Fruit fly (Drosophila melanogaster) whole organism, pupa: Measurements from ENCODE around the gene Osi9.

Experiments
- CG10348 ChIP-seq: fragments of 200-800 bp; sonication (Bioruptor generic); IDR thresholded peaks from 2 replicates; pipeline ENCODE4 v1.3.6; 2022; ENCODE audit warnings: missing biosample characterization, missing genetic modification characterization
- CG12605 ChIP-seq: fragments of 200-800 bp; sonication (Bioruptor generic); IDR thresholded peaks from 2 replicates; pipeline ENCODE4 v1.3.6; 2022; ENCODE audit warnings: missing biosample characterization, missing genetic modification characterization
- CG13204 ChIP-seq: fragments of 200-800 bp; sonication (Bioruptor generic); optimal IDR thresholded peaks from 2 replicates; lab custom pipeline; 2018; ENCODE audit warnings: missing biosample characterization, mild to moderate bottlenecking, missing genetic modification characterization, moderate library complexity
- CG14655 ChIP-seq: fragments of 200-800 bp; sonication (Bioruptor generic); optimal IDR thresholded peaks from 3 replicates; lab custom pipeline; 2017; ENCODE audit warnings: mild to moderate bottlenecking, missing biosample characterization, missing genetic modification reagents, missing genetic modification characterization
- CG15710 ChIP-seq: fragments of 200-800 bp; sonication (Bioruptor generic); optimal IDR thresholded peaks from 2 replicates; lab custom pipeline; 2018; ENCODE audit warnings: missing biosample characterization, mild to moderate bottlenecking, missing genetic modification characterization, moderate library complexity
- CG17806 ChIP-seq: fragments of 200-800 bp; sonication (Bioruptor generic); optimal IDR thresholded peaks from 2 replicates; lab custom pipeline; 2018; ENCODE audit warnings: missing biosample characterization, mild to moderate bottlenecking, missing genetic modification characterization, moderate library complexity
- CG32121 ChIP-seq: fragments of 200-800 bp; sonication (Bioruptor generic); IDR thresholded peaks from 2 replicates; pipeline ENCODE4 v1.3.6; 2022; ENCODE audit warnings: missing biosample characterization, missing genetic modification characterization
- CG34367 ChIP-seq: fragments of 200-800 bp; sonication (Bioruptor generic); optimal IDR thresholded peaks from 2 replicates; lab custom pipeline; 2018; ENCODE audit warnings: missing biosample characterization, mild to moderate bottlenecking, missing genetic modification characterization
- CG4496 ChIP-seq: fragments of 200-800 bp; sonication (Bioruptor generic); IDR thresholded peaks from 3 replicates; pipeline ENCODE4 v1.3.6; 2022; ENCODE audit warnings: missing biosample characterization, missing genetic modification characterization
- CG8159 ChIP-seq: fragments of 200-800 bp; sonication (Bioruptor generic); optimal IDR thresholded peaks from 3 replicates; lab custom pipeline; 2018; ENCODE audit warnings: missing biosample characterization, mild to moderate bottlenecking, missing genetic modification characterization, moderate library complexity
- CG8301 ChIP-seq: fragments of 200-800 bp; sonication (Bioruptor generic); optimal IDR thresholded peaks from 2 replicates; lab custom pipeline; 2018; ENCODE audit warnings: missing biosample characterization, mild to moderate bottlenecking, missing genetic modification characterization
- CG9948 ChIP-seq: fragments of 200-800 bp; sonication (Bioruptor generic); optimal IDR thresholded peaks from 2 replicates; lab custom pipeline; 2018; ENCODE audit warnings: missing biosample characterization, mild to moderate bottlenecking, missing genetic modification characterization, moderate library complexity
- D1 ChIP-seq: fragments of 200-800 bp; sonication (Bioruptor generic); optimal IDR thresholded peaks from 2 replicates; lab custom pipeline; 2018; ENCODE audit warnings: missing biosample characterization, mild to moderate bottlenecking, missing genetic modification characterization, moderate library complexity
- EcR ChIP-seq: fragments of 200-800 bp; sonication (Bioruptor generic); optimal IDR thresholded peaks from 3 replicates; lab custom pipeline; 2019; ENCODE audit warnings: missing biosample characterization, missing genetic modification characterization, mild to moderate bottlenecking, moderate library complexity, missing genetic modification reagents
- Ets98B ChIP-seq: fragments of 200-800 bp; sonication (Bioruptor generic); IDR thresholded peaks from 2 replicates; pipeline ENCODE4 v1.3.6; 2022; ENCODE audit warnings: missing biosample characterization, missing genetic modification characterization
- Pif1A ChIP-seq: fragments of 200-800 bp; sonication (Bioruptor generic); optimal IDR thresholded peaks from 3 replicates; lab custom pipeline; 2016; ENCODE audit warnings: missing biosample characterization, missing genetic modification characterization
- Pif1B ChIP-seq: fragments of 200-800 bp; sonication (Bioruptor generic); optimal IDR thresholded peaks from 3 replicates; lab custom pipeline; 2016; ENCODE audit warnings: missing biosample characterization, missing genetic modification characterization
- Snoo ChIP-seq: fragments of 200-800 bp; sonication (Bioruptor generic); optimal IDR thresholded peaks from 3 replicates; lab custom pipeline; 2017; ENCODE audit warnings: missing biosample characterization, mild to moderate bottlenecking, missing genetic modification characterization, inconsistent platforms
- fd96Ca ChIP-seq: fragments of 200-800 bp; sonication (Bioruptor generic); IDR thresholded peaks from 3 replicates; pipeline ENCODE4 v1.3.6; 2022; ENCODE audit warnings: missing biosample characterization, missing genetic modification characterization
- gl ChIP-seq: fragments of 200-800 bp; sonication (Bioruptor generic); optimal IDR thresholded peaks from 2 replicates; lab custom pipeline; 2018; ENCODE audit warnings: missing biosample characterization, mild to moderate bottlenecking, missing genetic modification characterization
- rn ChIP-seq: fragments of 200-800 bp; sonication (Bioruptor generic); IDR thresholded peaks from 2 replicates; pipeline ENCODE4 v1.3.6; 2022; ENCODE audit warnings: missing biosample characterization, missing genetic modification characterization

Gene Osi9

dm6 chr3R:6268657-6269056 is 8.6 kb downstream of the Osi9 start, which contains the start of gene Osi11:
TSS of gene Osi11 (minus strand) at chr3R:6268757.
- TF ChIP-seq D1 (tag; lab: Kevin White, UChicago): no peak
- no peak for TF ChIP-seq Pif1B
- TF ChIP-seq CG13204 (GFP tag; lab: Kevin White, UChicago): no peak
- TF ChIP-seq CG8301 (tag; lab: Kevin White, UChicago): no peak
- no peak for TF ChIP-seq rn (GFP tag; lab: Robert Waterston, UW)
- no peak for TF ChIP-seq CG10348 (GFP tag; lab: Robert Waterston, UW)
- TF ChIP-seq CG32121 (GFP tag; lab: Robert Waterston, UW): no peak
- no peak for TF ChIP-seq EcR (GFP tag; lab: Kevin White, UChicago)
- TF ChIP-seq CG8159: no peak
- no peak for TF ChIP-seq gl (tag; lab: Kevin White, UChicago)
- TF ChIP-seq CG14655: no peak
- TF ChIP-seq Snoo (tag; lab: Kevin White, UChicago): no peak
- TF ChIP-seq Ets98B (GFP tag; lab: Robert Waterston, UW): no peak
- no peak for TF ChIP-seq Pif1A
- no peak for TF ChIP-seq CG4496 (GFP tag; lab: Robert Waterston, UW)
- no peak for TF ChIP-seq fd96Ca
- no peak for TF ChIP-seq CG34367 (tag; lab: Kevin White, UChicago)
- no peak for TF ChIP-seq CG17806 (tag; lab: Kevin White, UChicago)
- no peak for TF ChIP-seq CG9948

DNA sequence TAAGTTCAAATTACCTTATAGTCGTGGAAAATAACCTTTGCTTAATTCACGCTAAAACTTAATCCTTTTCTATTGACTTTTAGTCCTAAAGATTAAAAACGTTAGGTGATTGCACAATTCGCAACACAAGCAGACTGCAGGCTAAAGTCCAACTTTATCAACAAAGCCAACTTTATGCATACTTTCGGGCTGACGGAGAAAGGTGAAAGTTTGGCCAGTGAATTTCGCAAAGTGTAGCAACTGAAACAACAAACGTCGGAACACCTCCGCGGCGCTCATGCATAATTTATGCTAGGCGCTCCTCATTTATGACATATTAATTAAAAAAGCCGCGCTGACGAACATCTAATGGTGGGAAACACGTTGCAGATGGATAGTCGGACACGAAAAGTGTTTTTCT is 10.0 kb downstream of the Osi9 start:
- TF ChIP-seq Pif1B: no peak
- peak; percentile 12 for TF ChIP-seq CG8301 (tag; lab: Kevin White, UChicago)
- no peak for TF ChIP-seq CG9948
- TF ChIP-seq CG17806 (tag; lab: Kevin White, UChicago): no peak
- TF ChIP-seq Snoo (tag; lab: Kevin White, UChicago): no peak
- no peak for TF ChIP-seq CG13204 (GFP tag; lab: Kevin White, UChicago)
- no peak for TF ChIP-seq CG34367 (tag; lab: Kevin White, UChicago)
- peak; percentile 42 for TF ChIP-seq CG14655
- 0 out of 3 replicates have a peak, but pooled peaks have one; percentile 40 for TF ChIP-seq CG4496 (GFP tag; lab: Robert Waterston, UW)
- TF ChIP-seq fd96Ca: no peak
- TF ChIP-seq CG15710 (tag; lab: Kevin White, UChicago): no peak
- no peak for TF ChIP-seq CG8159
- no peak; the same call in 1 of the 2 replicates for TF ChIP-seq CG12605 (GFP tag; lab: Robert Waterston, UW)
- no peak for TF ChIP-seq EcR (GFP tag; lab: Kevin White, UChicago)
- no peak for TF ChIP-seq rn (GFP tag; lab: Robert Waterston, UW)
- TF ChIP-seq gl (tag; lab: Kevin White, UChicago): no peak

dm6 chr3R:6278231-6278630 is 18.2 kb downstream of the Osi9 start, which contains the start of gene Osi12:
TSS of gene Osi12 (plus strand) at chr3R:6278531.
- TF ChIP-seq CG8301 (tag; lab: Kevin White, UChicago) (no peak), fd96Ca (no peak), CG15710 (tag; lab: Kevin White, UChicago) (no peak), D1 (tag; lab: Kevin White, UChicago) (no peak), rn (GFP tag; lab: Robert Waterston, UW) (no peak), CG10348 (GFP tag; lab: Robert Waterston, UW) (no peak), CG9948 (no peak), CG32121 (GFP tag; lab: Robert Waterston, UW) (no peak), EcR (GFP tag; lab: Kevin White, UChicago) (no peak), CG17806 (tag; lab: Kevin White, UChicago) (no peak), CG8159 (no peak), CG4496 (GFP tag; lab: Robert Waterston, UW) (no peak), CG34367 (tag; lab: Kevin White, UChicago) (no peak), Ets98B (GFP tag; lab: Robert Waterston, UW) (no peak), CG12605 (GFP tag; lab: Robert Waterston, UW) (no peak), Pif1A (no peak), CG14655 (no peak), CG13204 (GFP tag; lab: Kevin White, UChicago) (no peak), gl (tag; lab: Kevin White, UChicago) (no peak)

DNA sequence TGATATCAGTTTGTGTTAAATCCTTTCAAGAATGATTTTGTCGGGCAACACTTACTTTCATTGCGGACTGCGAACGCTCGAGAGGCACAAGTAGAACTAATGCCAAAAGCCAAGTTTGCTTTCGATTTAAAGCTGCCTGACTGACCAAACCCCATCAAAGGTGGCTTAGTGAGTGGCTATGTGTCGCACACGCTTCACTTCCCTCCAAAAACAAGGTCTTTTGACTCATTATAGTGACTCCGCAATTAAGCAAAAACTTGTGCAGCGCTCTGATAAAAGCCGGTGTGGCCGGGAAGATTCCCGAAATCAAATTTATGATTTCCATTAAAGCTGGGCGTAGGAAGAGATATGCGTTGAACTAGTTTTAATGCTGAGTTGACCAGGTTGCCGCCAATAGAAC is 25.1 kb downstream of the Osi9 start, which contains the start of gene CG15597:
CG15597 (minus strand) TSS at position 101 of the 400 bp plus-strand sequence.
- TF ChIP-seq D1 (tag; lab: Kevin White, UChicago) (no peak), CG12605 (GFP tag; lab: Robert Waterston, UW) (no peak), CG13204 (GFP tag; lab: Kevin White, UChicago) (no peak), Pif1B (no peak), EcR (GFP tag; lab: Kevin White, UChicago) (no peak), Ets98B (GFP tag; lab: Robert Waterston, UW) (no peak), CG15710 (tag; lab: Kevin White, UChicago) (no peak), rn (GFP tag; lab: Robert Waterston, UW) (no peak), Pif1A (no peak), Snoo (tag; lab: Kevin White, UChicago) (no peak), CG17806 (tag; lab: Kevin White, UChicago) (no peak), fd96Ca (no peak), CG9948 (no peak), CG10348 (GFP tag; lab: Robert Waterston, UW) (no peak), CG14655 (no peak)

DNA sequence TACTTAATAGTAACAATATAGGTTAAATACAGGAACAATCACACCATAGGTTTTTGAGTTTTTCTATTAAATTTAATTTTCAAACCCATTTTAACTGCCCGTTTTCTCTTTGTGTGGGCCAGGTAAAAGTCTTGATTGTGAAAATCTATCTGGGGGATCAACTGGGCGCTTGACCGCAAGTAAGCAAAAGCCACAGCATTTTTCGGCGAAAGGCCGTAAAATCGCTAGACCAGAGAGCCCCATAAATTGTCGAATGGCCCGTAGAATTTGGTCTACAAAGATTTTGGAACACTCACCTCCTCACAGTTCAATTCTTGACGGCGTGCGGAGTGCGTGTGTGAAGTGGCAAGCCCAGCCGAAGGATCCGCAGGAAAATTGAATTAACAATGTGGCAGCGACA is 27.4 kb downstream of the Osi9 start, which contains the start of gene CG15594:
CG15594 (plus strand) TSS at position 301 of the 400 bp plus-strand sequence.
- TF ChIP-seq CG12605 (GFP tag; lab: Robert Waterston, UW) (no peak), Snoo (tag; lab: Kevin White, UChicago) (no peak)

DNA sequence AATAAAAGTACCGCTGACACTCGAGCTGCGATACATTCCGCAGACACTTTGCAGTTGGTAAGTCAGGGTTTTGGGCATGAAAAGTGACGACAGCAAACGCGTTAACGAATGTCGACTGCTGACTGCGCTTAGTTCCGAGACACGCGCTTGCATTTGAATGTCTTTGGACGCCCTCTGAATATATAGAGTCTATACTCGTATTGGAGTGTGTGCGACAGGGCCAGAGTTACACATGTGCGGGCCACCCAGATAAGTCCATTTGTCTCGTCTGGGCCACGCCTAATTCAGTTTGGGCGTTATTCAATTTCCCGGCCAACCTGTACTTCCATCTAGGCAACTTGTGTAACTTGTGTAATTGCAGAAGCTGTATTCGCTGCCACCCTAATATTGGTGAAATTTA is 30.3 kb downstream of the Osi9 start:
- TF ChIP-seq Ets98B (GFP tag; lab: Robert Waterston, UW) (no peak), CG8159 (no peak), CG13204 (GFP tag; lab: Kevin White, UChicago) (no peak), D1 (tag; lab: Kevin White, UChicago) (no peak)
